Fruit fly (Drosophila melanogaster) whole organism, prepupa: Measurements from ENCODE around the gene CG33191.

ENCODE experiments used
- Blimp-1 ChIP-seq: fragments of 200-800 bp; sonication (Bioruptor generic); optimal IDR thresholded peaks from 3 replicates; lab custom pipeline; 2017; ENCODE audit warnings: missing biosample characterization, missing genetic modification characterization, mild to moderate bottlenecking, moderate library complexity, missing genetic modification reagents
- CG10631 ChIP-seq: fragments of 200-800 bp; sonication (Bioruptor generic); optimal IDR thresholded peaks from 2 replicates; lab custom pipeline; 2016; ENCODE audit warnings: missing biosample characterization, missing genetic modification characterization
- CG10669 ChIP-seq: fragments of 200-800 bp; sonication (Bioruptor generic); optimal IDR thresholded peaks from 3 replicates; lab custom pipeline; 2018; ENCODE audit warnings: missing biosample characterization, mild to moderate bottlenecking, missing genetic modification characterization, moderate library complexity
- CG11294 ChIP-seq: fragments of 200-800 bp; sonication (Bioruptor generic); IDR thresholded peaks from 2 replicates; pipeline ENCODE4 v1.3.6; 2022; ENCODE audit warnings: missing biosample characterization, missing genetic modification characterization
- CG11762 ChIP-seq: fragments of 200-800 bp; sonication (Bioruptor generic); optimal IDR thresholded peaks from 3 replicates; lab custom pipeline; 2016; ENCODE audit warnings: missing biosample characterization, missing genetic modification characterization; ENCODE audit not compliant: insufficient read depth
- CG11902 ChIP-seq: fragments of 200-800 bp; sonication (Bioruptor generic); optimal IDR thresholded peaks from 3 replicates; lab custom pipeline; 2016; ENCODE audit warnings: missing biosample characterization, missing genetic modification characterization
- CG15336 ChIP-seq: fragments of 200-800 bp; sonication (Bioruptor generic); IDR thresholded peaks from 2 replicates; pipeline ENCODE4 v1.3.6; 2022; ENCODE audit warnings: missing biosample characterization, missing genetic modification characterization
- CG1621 ChIP-seq: fragments of 200-800 bp; sonication (Bioruptor generic); optimal IDR thresholded peaks from 3 replicates; lab custom pipeline; 2018; ENCODE audit warnings: missing biosample characterization, mild to moderate bottlenecking, missing genetic modification characterization
- CG16779 ChIP-seq: fragments of 200-800 bp; sonication (Bioruptor generic); optimal IDR thresholded peaks from 3 replicates; lab custom pipeline; 2017; ENCODE audit warnings: missing biosample characterization, mild to moderate bottlenecking, missing genetic modification characterization
- CG3032 ChIP-seq: fragments of 200-800 bp; optimal IDR thresholded peaks from 2 replicates; lab custom pipeline; 2019; ENCODE audit warnings: missing biosample characterization, mild to moderate bottlenecking, missing genetic modification characterization, moderate library complexity
- CG3919 ChIP-seq: fragments of 200-800 bp; sonication (Bioruptor generic); optimal IDR thresholded peaks from 3 replicates; lab custom pipeline; 2016; ENCODE audit warnings: missing biosample characterization, missing genetic modification characterization
- CG4318 ChIP-seq: fragments of 200-800 bp; sonication (Bioruptor generic); optimal IDR thresholded peaks from 3 replicates; lab custom pipeline; 2017; ENCODE audit warnings: missing biosample characterization, mild to moderate bottlenecking, missing genetic modification characterization
- CG6163 ChIP-seq: fragments of 200-800 bp; sonication (Bioruptor generic); IDR thresholded peaks from 3 replicates; pipeline ENCODE4 v1.3.6; 2022; ENCODE audit warnings: missing biosample characterization, missing genetic modification characterization
- CG6276 ChIP-seq: fragments of 200-800 bp; sonication (Bioruptor generic); optimal IDR thresholded peaks from 2 replicates; lab custom pipeline; 2017; ENCODE audit warnings: missing biosample characterization, mild to moderate bottlenecking, missing genetic modification characterization
- CG6854 ChIP-seq: fragments of 200-800 bp; sonication (Bioruptor generic); optimal IDR thresholded peaks from 2 replicates; lab custom pipeline; 2017; ENCODE audit warnings: missing biosample characterization, mild to moderate bottlenecking, missing genetic modification characterization
- CG7368 ChIP-seq: fragments of 200-800 bp; sonication (Bioruptor generic); optimal IDR thresholded peaks from 3 replicates; lab custom pipeline; 2016; ENCODE audit warnings: missing biosample characterization, missing genetic modification characterization
- CG8319 ChIP-seq: fragments of 200-800 bp; sonication (Bioruptor generic); optimal IDR thresholded peaks from 3 replicates; lab custom pipeline; 2016; ENCODE audit warnings: missing biosample characterization, missing genetic modification characterization
- CG8632 ChIP-seq: fragments of 200-800 bp; sonication (Bioruptor generic); optimal IDR thresholded peaks from 3 replicates; lab custom pipeline; 2016; ENCODE audit warnings: missing biosample characterization, missing genetic modification characterization
- CG9139 ChIP-seq: fragments of 200-800 bp; sonication (Bioruptor generic); optimal IDR thresholded peaks from 3 replicates; lab custom pipeline; 2017; ENCODE audit warnings: missing biosample characterization, mild to moderate bottlenecking, missing genetic modification characterization
- Eip75B ChIP-seq: fragments of 200-800 bp; sonication (Bioruptor generic); optimal IDR thresholded peaks from 3 replicates; lab custom pipeline; 2016; ENCODE audit warnings: missing biosample characterization, missing genetic modification characterization
- Eip78C ChIP-seq: fragments of 200-800 bp; sonication (Bioruptor generic); peaks from one replicate; lab custom pipeline; 2016; ENCODE audit warnings: missing biosample characterization, missing genetic modification characterization
- Ets21C ChIP-seq: fragments of 200-800 bp; sonication (Bioruptor generic); optimal IDR thresholded peaks from 3 replicates; lab custom pipeline; 2016; ENCODE audit warnings: missing biosample characterization, missing genetic modification characterization
- Gug ChIP-seq: fragments of 200-800 bp; sonication (Bioruptor generic); IDR thresholded peaks from 2 replicates; pipeline ENCODE4 v1.3.6; 2022; ENCODE audit warnings: missing biosample characterization, missing genetic modification characterization
- Hr39 ChIP-seq: fragments of 200-800 bp; sonication (Bioruptor generic); optimal IDR thresholded peaks from 2 replicates; lab custom pipeline; 2016; ENCODE audit warnings: missing biosample characterization, missing genetic modification characterization
- Hr4 ChIP-seq: fragments of 200-800 bp; sonication (Bioruptor generic); optimal IDR thresholded peaks from 3 replicates; lab custom pipeline; 2016; ENCODE audit warnings: missing biosample characterization, missing genetic modification characterization
- Lpt ChIP-seq: fragments of 200-800 bp; sonication (Bioruptor generic); optimal IDR thresholded peaks from 3 replicates; lab custom pipeline; 2016; ENCODE audit warnings: missing biosample characterization, missing genetic modification characterization
- Met ChIP-seq: fragments of 200-800 bp; sonication (Bioruptor generic); optimal IDR thresholded peaks from 3 replicates; lab custom pipeline; 2016; ENCODE audit warnings: missing biosample characterization, missing genetic modification characterization
- OdsH ChIP-seq: fragments of 200-800 bp; sonication (Bioruptor generic); optimal IDR thresholded peaks from 3 replicates; lab custom pipeline; 2016; ENCODE audit warnings: missing biosample characterization, missing genetic modification characterization
- Smox ChIP-seq: fragments of 200-800 bp; sonication (Bioruptor generic); optimal IDR thresholded peaks from 3 replicates; lab custom pipeline; 2016; ENCODE audit warnings: missing biosample characterization, missing genetic modification characterization
- Sox102F ChIP-seq: fragments of 200-800 bp; sonication (Bioruptor generic); optimal IDR thresholded peaks from 2 replicates; lab custom pipeline; 2016; ENCODE audit warnings: missing biosample characterization, mild to moderate bottlenecking, missing genetic modification characterization
- Sox14 ChIP-seq: fragments of 200-800 bp; sonication (Bioruptor generic); optimal IDR thresholded peaks from 3 replicates; lab custom pipeline; 2016; ENCODE audit warnings: missing biosample characterization, missing genetic modification characterization
- Sox15 ChIP-seq: fragments of 200-800 bp; sonication (Bioruptor generic); optimal IDR thresholded peaks from 3 replicates; lab custom pipeline; 2016; ENCODE audit warnings: missing biosample characterization, missing genetic modification characterization
- achi ChIP-seq: fragments of 200-800 bp; sonication (Bioruptor generic); optimal IDR thresholded peaks from 3 replicates; lab custom pipeline; 2016; ENCODE audit warnings: missing biosample characterization, missing genetic modification characterization
- cyc ChIP-seq: fragments of 200-800 bp; sonication (Bioruptor generic); optimal IDR thresholded peaks from 3 replicates; lab custom pipeline; 2016; ENCODE audit warnings: missing biosample characterization, missing genetic modification characterization
- eg ChIP-seq: fragments of 200-800 bp; sonication (Bioruptor generic); IDR thresholded peaks from 3 replicates; pipeline ENCODE4 v1.3.6; 2022; ENCODE audit warnings: missing biosample characterization, missing genetic modification characterization
- esn ChIP-seq: fragments of 200-800 bp; sonication (Bioruptor generic); optimal IDR thresholded peaks from 2 replicates; lab custom pipeline; 2016; ENCODE audit warnings: missing biosample characterization, mild to moderate bottlenecking, missing genetic modification characterization, moderate library complexity
- fd59A ChIP-seq: fragments of 200-800 bp; sonication (Bioruptor generic); optimal IDR thresholded peaks from 2 replicates; lab custom pipeline; 2017; ENCODE audit warnings: missing biosample characterization, mild to moderate bottlenecking, missing genetic modification characterization, missing genetic modification reagents
- fkh ChIP-seq: fragments of 200-800 bp; sonication (Bioruptor generic); optimal IDR thresholded peaks from 3 replicates; lab custom pipeline; 2017; ENCODE audit warnings: missing biosample characterization, mild to moderate bottlenecking, missing genetic modification characterization, moderate library complexity
- lz ChIP-seq: fragments of 200-800 bp; sonication (Bioruptor generic); optimal IDR thresholded peaks from 3 replicates; lab custom pipeline; 2016; ENCODE audit warnings: missing biosample characterization, missing genetic modification characterization
- net ChIP-seq: fragments of 200-800 bp; sonication (Bioruptor generic); optimal IDR thresholded peaks from 3 replicates; lab custom pipeline; 2016; ENCODE audit warnings: missing biosample characterization, missing genetic modification characterization
- pdm3 ChIP-seq: fragments of 200-800 bp; sonication (Bioruptor generic); optimal IDR thresholded peaks from 3 replicates; lab custom pipeline; 2016; ENCODE audit warnings: missing biosample characterization, missing genetic modification characterization
- salr ChIP-seq, 2 experiments: fragments of 200-800 bp; sonication (Bioruptor generic); optimal IDR thresholded peaks; 3 replicates each; lab custom pipeline; 2016 to 2018; ENCODE audit warnings: missing biosample characterization in 2 of 2, missing genetic modification characterization in 2 of 2, mild to moderate bottlenecking in 1 of 2
- spab ChIP-seq: fragments of 200-800 bp; sonication (Bioruptor generic); optimal IDR thresholded peaks from 2 replicates; lab custom pipeline; 2017; ENCODE audit warnings: missing biosample characterization, mild to moderate bottlenecking, missing genetic modification characterization, missing genetic modification reagents
- ss ChIP-seq, 2 experiments: fragments of 200-800 bp; sonication (Bioruptor generic); optimal IDR thresholded peaks; 2 replicates in 1 of 2; 3 replicates in 1 of 2; lab custom pipeline; 2017 to 2018; ENCODE audit warnings: mild to moderate bottlenecking in 2 of 2, missing biosample characterization in 2 of 2, missing genetic modification characterization in 2 of 2, moderate library complexity in 1 of 2
- svp ChIP-seq: fragments of 200-800 bp; sonication (Bioruptor generic); peaks from one replicate; lab custom pipeline; 2016; ENCODE audit warnings: missing biosample characterization, missing genetic modification characterization
- topi ChIP-seq: fragments of 200-800 bp; sonication (Bioruptor generic); optimal IDR thresholded peaks from 3 replicates; lab custom pipeline; 2016; ENCODE audit warnings: missing biosample characterization, missing genetic modification characterization
- vri ChIP-seq: fragments of 200-800 bp; sonication (Bioruptor generic); optimal IDR thresholded peaks from 3 replicates; lab custom pipeline; 2016; ENCODE audit warnings: missing biosample characterization, mild to moderate bottlenecking, missing genetic modification characterization

CG33191 gene

DNA sequence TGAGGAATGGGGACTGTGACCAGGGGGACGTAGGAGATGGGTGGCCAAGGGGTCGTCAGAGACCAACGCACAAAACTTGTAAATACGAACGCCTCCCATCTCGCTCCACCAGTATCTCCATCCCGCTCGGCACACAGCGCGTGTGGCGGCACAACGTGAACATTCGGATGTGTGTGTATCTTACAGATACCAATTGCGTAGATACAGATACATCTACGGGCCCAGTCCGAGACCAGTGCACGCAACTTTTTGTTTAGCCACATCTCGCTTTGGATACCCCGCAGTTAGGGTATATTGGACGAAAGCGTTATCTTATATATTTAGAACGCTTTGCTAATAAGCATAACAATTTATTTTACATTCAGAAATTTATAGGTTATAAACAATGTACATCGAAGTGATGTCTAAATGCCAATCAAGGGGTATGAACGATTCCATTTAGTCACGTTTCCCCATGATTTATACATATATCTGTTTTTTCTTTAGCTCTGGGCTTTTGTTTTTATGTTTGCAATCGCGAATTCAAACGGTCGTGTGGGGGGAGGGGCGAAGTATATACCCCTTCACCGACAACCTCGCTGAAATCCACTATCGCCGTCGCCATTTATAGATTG, 31.7 kb upstream of the CG33191 start (continued):
- peak; percentile 99 for TF ChIP-seq Met
- TF ChIP-seq CG6276 (GFP tag; lab: Kevin White, UChicago), result peak; percentile 99
- peak; percentile 99 for TF ChIP-seq Hr39
- TF ChIP-seq spab, result peak; percentile 99
- peak; percentile 99 for TF ChIP-seq CG8632 (GFP tag; lab: Kevin White, UChicago)
- peak; percentile 95 for TF ChIP-seq CG9139 (GFP tag; lab: Kevin White, UChicago)
- TF ChIP-seq CG10669 (GFP tag; lab: Kevin White, UChicago), result peak; percentile 99
- peak; percentile 98 to 99 for TF ChIP-seq salr (GFP tag; optimal IDR thresholded peaks at IDR 0.05; lab: Kevin White, UChicago)
- TF ChIP-seq OdsH (GFP tag; lab: Kevin White, UChicago), result peak; percentile 99
- peak; percentile 98 for TF ChIP-seq Sox102F
- peak; percentile 94 for TF ChIP-seq fkh
- TF ChIP-seq lz, result peak; percentile 98
- TF ChIP-seq ss (GFP tag; optimal IDR thresholded peaks at IDR 0.05; lab: Kevin White, UChicago), result peak; percentile 98
- peak; percentile 97 for TF ChIP-seq Ets21C
- TF ChIP-seq CG10631 (GFP tag; lab: Kevin White, UChicago), result peak; percentile 99
- peak; percentile 98 for TF ChIP-seq topi (GFP tag; lab: Kevin White, UChicago)
- TF ChIP-seq CG15336, result peak; percentile 99
- TF ChIP-seq CG7368, result peak; percentile 98
- TF ChIP-seq Lpt (GFP tag; lab: Kevin White, UChicago), result peak; percentile 99
- TF ChIP-seq svp (GFP tag; lab: Kevin White, UChicago), result peak; percentile 98
- peak; percentile 99 for TF ChIP-seq CG6163 (GFP tag; lab: Robert Waterston, UW)

dm6 chr3R:8810397-8811184, 30.9 kb upstream of the CG33191 start:
- no peak for TF ChIP-seq fd59A (GFP tag; lab: Kevin White, UChicago)
- peak; percentile 77 for TF ChIP-seq Eip78C (GFP tag; lab: Kevin White, UChicago)
- TF ChIP-seq CG11294, result peak; percentile 50; the same call in 1 of the 2 replicates
- TF ChIP-seq Met, result peak; percentile 18
- TF ChIP-seq Blimp-1 (GFP tag; lab: Kevin White, UChicago), result no peak
- peak; percentile 55 to 78 for TF ChIP-seq ss (GFP tag; optimal IDR thresholded peaks at IDR 0.05; lab: Kevin White, UChicago)
- no peak for TF ChIP-seq Sox15
- peak; percentile 85 for TF ChIP-seq CG6276 (GFP tag; lab: Kevin White, UChicago)
- no peak for TF ChIP-seq topi (GFP tag; lab: Kevin White, UChicago)
- TF ChIP-seq CG11902 (GFP tag; lab: Kevin White, UChicago), result no peak
- peak; percentile 32 for TF ChIP-seq OdsH (GFP tag; lab: Kevin White, UChicago)
- TF ChIP-seq CG10631 (GFP tag; lab: Kevin White, UChicago), result peak; percentile 26
- TF ChIP-seq esn, result peak; percentile 47
- TF ChIP-seq Smox (GFP tag; lab: Kevin White, UChicago), result peak; percentile 16
- TF ChIP-seq eg (GFP tag; lab: Robert Waterston, UW), result peak; percentile 70; the same call in 1 of the 3 replicates
- peak; percentile 51 for TF ChIP-seq CG9139 (GFP tag; lab: Kevin White, UChicago)
- TF ChIP-seq Eip75B, result peak; percentile 19
- TF ChIP-seq CG11762 (GFP tag; lab: Kevin White, UChicago), result no peak
- peak; percentile 28 for TF ChIP-seq Hr4 (GFP tag; lab: Kevin White, UChicago)
- TF ChIP-seq svp (GFP tag; lab: Kevin White, UChicago), result no peak
- no peak for TF ChIP-seq pdm3 (GFP tag; lab: Kevin White, UChicago)
- peak; percentile 55 for TF ChIP-seq CG3919 (GFP tag; lab: Kevin White, UChicago)
- no peak for TF ChIP-seq Sox14
- TF ChIP-seq CG4318, result no peak
- TF ChIP-seq Hr39, result no peak
- peak; percentile 66 for TF ChIP-seq CG8319 (GFP tag; lab: Kevin White, UChicago)
- peak; percentile 47 for TF ChIP-seq CG1621
- peak; percentile 32 for TF ChIP-seq net (GFP tag; lab: Kevin White, UChicago)
- TF ChIP-seq CG16779 (tag; lab: Kevin White, UChicago), result peak; percentile 67
- TF ChIP-seq vri, result peak; percentile 99
- peak; percentile 11 for TF ChIP-seq achi (GFP tag; lab: Kevin White, UChicago)
- no peak for TF ChIP-seq Ets21C
- peak; percentile 71 for TF ChIP-seq Gug (GFP tag; lab: Robert Waterston, UW)
- TF ChIP-seq CG6854 (GFP tag; lab: Kevin White, UChicago), result peak; percentile 11
- no peak for TF ChIP-seq cyc (GFP tag; lab: Kevin White, UChicago)
- peak; percentile 83 for TF ChIP-seq CG3032 (tag; lab: Kevin White, UChicago)
